Fruit fly (Drosophila melanogaster): Measurements from ENCODE around the gene DCTN6-p27.

- TF ChIP-seq CG14655 (GFP tag; optimal IDR thresholded peaks at IDR 0.05) (no peak), CG8159 (tag; optimal IDR thresholded peaks at IDR 0.05) (peak; percentile 62), CG10348 (GFP tag; IDR thresholded peaks at IDR 0.05) (no peak), Pif1A (GFP tag; optimal IDR thresholded peaks at IDR 0.05) (peak; percentile 4), CG9948 (tag; optimal IDR thresholded peaks at IDR 0.05) (peak; percentile 14), EcR (GFP tag; optimal IDR thresholded peaks at IDR 0.05) (peak; percentile 94), CG17806 (tag; optimal IDR thresholded peaks at IDR 0.05) (no peak), D1 (tag; optimal IDR thresholded peaks at IDR 0.05) (no peak), Pif1B (GFP tag; optimal IDR thresholded peaks at IDR 0.05) (no peak), CG13204 (GFP tag; optimal IDR thresholded peaks at IDR 0.05) (peak; percentile 84), Snoo (tag; optimal IDR thresholded peaks at IDR 0.05) (no peak), CG32121 (GFP tag; IDR thresholded peaks at IDR 0.05) (no peak; the same call in 1 of the 2 replicates), gl (tag; optimal IDR thresholded peaks at IDR 0.05) (no peak)
Measured at dm6 chr2L:19134814-19135523, 2.8 kb downstream of the DCTN6-p27 start, which contains the start of gene Polr1D.

Measured in whole organism, pupa.